Worm (Caenorhabditis elegans): ENCODE results near the gene cisd-3.2.

cisd-3.2 gene

DNA sequence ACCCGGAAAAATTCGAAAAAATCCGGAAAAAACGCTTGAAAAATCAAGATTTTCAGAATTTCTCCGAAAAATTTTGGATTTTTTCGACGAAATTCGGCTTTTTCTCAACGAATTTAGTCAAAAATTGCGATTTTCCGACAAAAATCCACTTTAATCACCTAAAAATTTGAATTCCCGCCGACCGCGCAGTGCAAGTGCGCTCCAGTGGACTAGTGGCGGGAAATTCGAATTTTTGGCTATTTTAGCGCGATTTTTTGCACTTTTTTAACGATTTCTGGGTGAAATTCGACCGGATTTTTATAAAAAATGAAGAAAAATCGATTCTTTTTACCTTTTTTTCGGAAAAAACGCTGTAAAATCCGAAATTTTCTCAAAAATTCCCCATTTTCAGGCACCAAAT lies 5.9 kb upstream of the cisd-3.2 start:
- peak; percentile 7 for TF ChIP-seq lin-15B (tag; optimal IDR thresholded peaks at IDR 0.05)
- TF ChIP-seq aly-2 (tag; optimal IDR thresholded peaks at IDR 0.05) = no peak

DNA sequence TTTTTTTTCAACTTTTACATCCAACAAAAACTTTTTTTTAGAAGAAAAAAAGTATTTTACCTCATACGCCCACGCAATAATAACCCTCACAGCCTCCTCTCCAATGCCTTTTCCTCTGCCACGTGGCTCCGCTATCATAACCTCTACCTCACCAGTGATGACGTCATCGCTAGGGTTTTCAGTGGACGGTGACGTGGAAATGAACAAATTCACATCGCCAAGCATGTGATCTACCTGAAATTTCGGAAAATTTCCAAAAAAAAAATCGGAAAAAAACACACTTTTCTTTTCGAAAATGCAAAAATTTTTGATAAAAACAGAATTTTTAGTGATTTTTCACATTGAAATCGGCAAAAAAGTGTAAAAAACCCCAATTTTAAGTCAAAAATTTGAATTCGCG lies 927 bp upstream of the cisd-3.2 start:
- TF ChIP-seq nhr-237 (tag; optimal IDR thresholded peaks at IDR 0.05) (no peak), zag-1 (tag; optimal IDR thresholded peaks at IDR 0.05) (no peak), daf-12 (tag; optimal IDR thresholded peaks at IDR 0.05) (no peak), ceh-9 (tag; optimal IDR thresholded peaks at IDR 0.05) (no peak), fkh-10 (GFP tag; optimal IDR thresholded peaks at IDR 0.05) (no peak), ztf-11 (tag; optimal IDR thresholded peaks at IDR 0.05) (no peak), ama-1 (optimal IDR thresholded peaks at IDR 0.05) (no peak), nhr-12 (tag; optimal IDR thresholded peaks at IDR 0.05) (no peak), snpc-4 (tag; optimal IDR thresholded peaks at IDR 0.05) (no peak), hmg-11 (tag; optimal IDR thresholded peaks at IDR 0.05) (no peak), ZK546.5 (tag; optimal IDR thresholded peaks at IDR 0.05) (no peak), fos-1 (tag; optimal IDR thresholded peaks at IDR 0.05) (no peak), mdl-1 (tag; optimal IDR thresholded peaks at IDR 0.05) (no peak)

DNA sequence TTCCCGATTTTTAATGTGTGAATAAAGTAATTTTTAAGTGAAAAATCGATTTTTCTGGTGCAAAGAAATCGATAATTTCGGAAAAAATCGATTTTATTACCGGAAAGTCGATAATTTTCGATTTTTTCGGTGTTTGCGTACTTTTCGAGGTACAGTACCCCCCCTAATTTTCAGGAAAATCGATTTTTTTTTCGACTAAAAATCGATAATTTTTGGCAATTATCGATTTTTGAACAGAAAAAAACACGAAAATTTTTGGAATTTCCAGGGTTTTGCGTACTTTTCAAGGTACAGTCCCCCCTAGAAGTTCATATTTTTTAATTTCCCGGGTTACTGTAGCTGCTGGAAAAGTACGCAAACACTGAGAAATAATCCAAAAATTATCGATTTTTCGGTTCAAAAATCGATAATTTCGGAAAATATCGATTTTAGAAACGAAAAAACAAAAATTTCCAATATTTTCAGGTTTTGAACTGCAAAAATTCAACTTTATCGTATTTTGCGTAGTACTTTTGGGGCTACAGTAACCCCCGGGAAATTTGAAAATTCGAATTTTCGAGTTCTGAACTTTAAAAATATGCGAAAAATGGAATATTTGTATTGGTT lies 3.2 kb downstream of the cisd-3.2 start:
- TF ChIP-seq ceh-28 (tag; optimal IDR thresholded peaks at IDR 0.05) = peak; percentile 90
- TF ChIP-seq elt-2 (tag; optimal IDR thresholded peaks at IDR 0.05) = no peak

DNA sequence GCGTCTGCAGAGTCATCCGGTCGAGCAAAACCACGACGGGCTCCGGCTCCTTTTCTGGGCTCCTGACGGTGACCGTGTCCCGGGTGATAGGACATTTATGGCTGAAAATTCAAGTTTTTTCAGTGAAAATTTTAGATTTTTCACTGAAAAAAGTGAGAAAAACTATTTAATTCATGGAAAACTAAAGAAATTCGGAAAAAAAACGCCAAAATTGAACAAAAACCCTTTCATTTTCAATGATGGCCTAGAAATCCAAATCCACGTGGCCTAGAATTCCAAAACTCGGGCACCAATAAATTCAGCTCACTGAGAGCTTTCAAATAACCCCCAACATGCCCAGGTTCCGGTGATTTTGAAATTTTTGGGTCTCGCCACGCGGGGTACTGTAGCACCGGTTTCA lies 14.1 kb downstream of the cisd-3.2 start, which contains the start of gene ddx-35:
TSS of gene ddx-35 (minus strand) at position 101 of the 400 bp plus-strand sequence.
- TF ChIP-seq eor-1 (tag; optimal IDR thresholded peaks at IDR 0.05) (no peak), pha-4 (tag; optimal IDR thresholded peaks at IDR 0.05) (no peak), ceh-28 (tag; optimal IDR thresholded peaks at IDR 0.05) (no peak)

DNA sequence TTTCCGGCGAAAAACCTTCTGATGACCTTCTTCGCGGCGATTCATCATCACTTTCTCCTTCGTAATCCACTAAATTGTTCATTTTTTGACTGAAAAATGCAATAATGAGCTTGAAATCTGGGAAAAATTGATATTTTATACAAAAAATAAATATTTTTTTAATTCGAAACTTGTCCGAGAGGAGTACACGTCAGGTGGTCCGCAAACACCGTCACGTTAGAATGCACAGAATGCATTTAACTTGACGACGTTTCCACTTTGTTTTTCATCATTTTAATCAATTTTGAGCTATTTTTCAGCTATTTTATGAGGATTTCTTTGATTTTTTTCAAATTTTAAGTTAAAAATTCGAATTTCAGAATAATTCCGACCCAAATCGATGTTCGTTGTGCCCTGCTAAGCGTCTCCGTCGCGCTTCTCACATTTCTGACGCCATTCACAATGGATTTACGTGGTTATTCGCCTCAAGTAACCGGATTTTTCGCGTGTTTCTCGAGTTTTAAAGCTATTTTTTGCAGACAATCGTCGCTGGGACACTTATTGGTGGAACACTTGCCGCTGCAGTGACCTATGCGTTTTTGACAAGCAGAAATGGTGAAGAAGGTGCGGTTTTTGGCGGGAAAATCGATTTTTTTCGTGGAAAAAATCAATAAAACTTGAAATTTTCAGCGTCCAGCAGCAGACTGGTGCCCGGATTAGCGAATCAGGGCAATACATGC lies 18.3 kb downstream of the cisd-3.2 start, which contains the start of the genes eelo-1 and Y67D2.2:
TSS of gene eelo-1 (minus strand) at position 89 of the 719 bp plus-strand sequence.
TSS of gene Y67D2.2 (plus strand) at position 360 of the 719 bp plus-strand sequence.
- no peak for TF ChIP-seq pqm-1 (tag; optimal IDR thresholded peaks at IDR 0.05)
- TF ChIP-seq fkh-10 (GFP tag; optimal IDR thresholded peaks at IDR 0.05) = no peak
- no peak for TF ChIP-seq skn-1 (tag; optimal IDR thresholded peaks at IDR 0.05)
- TF ChIP-seq jun-1 (tag; optimal IDR thresholded peaks at IDR 0.05) = no peak
- TF ChIP-seq nhr-76 (tag; optimal IDR thresholded peaks at IDR 0.05) = no peak
- TF ChIP-seq eor-1 (tag; optimal IDR thresholded peaks at IDR 0.05) = no peak
- TF ChIP-seq mml-1 (tag; optimal IDR thresholded peaks at IDR 0.05) = no peak
- TF ChIP-seq elt-2 (tag; optimal IDR thresholded peaks at IDR 0.05) = no peak
- peak; percentile 54 for TF ChIP-seq lin-15B (tag; optimal IDR thresholded peaks at IDR 0.05)
- no peak for TF ChIP-seq sea-2 (GFP tag; optimal IDR thresholded peaks at IDR 0.05)
- TF ChIP-seq nhr-23 (tag; optimal IDR thresholded peaks at IDR 0.05) = peak; percentile 39
- peak; percentile 74 for TF ChIP-seq pha-4 (tag; optimal IDR thresholded peaks at IDR 0.05)
- no peak for TF ChIP-seq mdl-1 (tag; optimal IDR thresholded peaks at IDR 0.05)
- TF ChIP-seq snpc-4 (tag; optimal IDR thresholded peaks at IDR 0.05) = no peak
- TF ChIP-seq tbx-2 (tag; optimal IDR thresholded peaks at IDR 0.05) = no peak
- TF ChIP-seq nfya-1 (tag; optimal IDR thresholded peaks at IDR 0.05; ENCODE audit: insufficient read depth) = peak; percentile 61
- TF ChIP-seq nhr-43 (tag; optimal IDR thresholded peaks at IDR 0.05; ENCODE audit: poor library complexity, severe bottlenecking) = no peak
- TF ChIP-seq egl-5 (tag; optimal IDR thresholded peaks at IDR 0.05) = peak; percentile 45
- no peak for TF ChIP-seq ama-1 (optimal IDR thresholded peaks at IDR 0.05)
- TF ChIP-seq fos-1 (tag; optimal IDR thresholded peaks at IDR 0.05) = no peak
- no peak for TF ChIP-seq elt-1 (tag; optimal IDR thresholded peaks at IDR 0.05)
- TF ChIP-seq hmg-11 (tag; optimal IDR thresholded peaks at IDR 0.05) = peak; percentile 49
- TF ChIP-seq ztf-11 (tag; optimal IDR thresholded peaks at IDR 0.05) = no peak

DNA sequence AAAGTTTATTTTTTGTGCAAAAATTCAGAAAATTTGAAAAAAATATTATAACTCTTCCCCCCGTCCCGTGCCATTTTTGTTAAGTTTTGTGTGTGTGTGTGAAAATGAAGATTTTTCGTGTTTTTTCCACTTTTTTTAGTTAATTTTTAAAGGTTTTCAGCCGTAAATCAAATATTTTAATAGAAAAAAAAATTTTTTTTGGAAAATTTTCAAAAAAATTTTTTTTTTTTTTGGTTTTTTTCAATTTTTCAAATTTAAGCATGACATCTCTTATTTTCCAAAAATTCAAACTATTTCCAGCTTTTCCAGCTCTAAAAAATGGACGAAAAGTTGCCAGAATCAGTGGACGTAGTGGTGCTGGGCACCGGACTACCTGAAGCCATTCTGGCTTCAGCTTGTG lies 29.7 kb downstream of the cisd-3.2 start, which contains the start of gene rep-1:
TSS of gene rep-1 (plus strand) at position 301 of the 400 bp plus-strand sequence.
- TF ChIP-seq jun-1 (tag; optimal IDR thresholded peaks at IDR 0.05) (no peak), mml-1 (tag; optimal IDR thresholded peaks at IDR 0.05) (no peak), nhr-76 (tag; optimal IDR thresholded peaks at IDR 0.05) (no peak), nhr-237 (tag; optimal IDR thresholded peaks at IDR 0.05) (no peak), elt-2 (tag; optimal IDR thresholded peaks at IDR 0.05) (no peak), nhr-28 (tag; optimal IDR thresholded peaks at IDR 0.05) (no peak), nhr-11 (tag; optimal IDR thresholded peaks at IDR 0.05) (no peak), nhr-25 (tag; optimal IDR thresholded peaks at IDR 0.05) (no peak), ceh-9 (tag; optimal IDR thresholded peaks at IDR 0.05) (no peak), elt-1 (tag; optimal IDR thresholded peaks at IDR 0.05) (no peak), unc-62 (GFP tag; optimal IDR thresholded peaks at IDR 0.05) (no peak), R02D3.7 (tag; optimal IDR thresholded peaks at IDR 0.05) (no peak), ceh-16 (tag; optimal IDR thresholded peaks at IDR 0.05) (no peak), nhr-23 (tag; optimal IDR thresholded peaks at IDR 0.05) (no peak), tbx-2 (tag; optimal IDR thresholded peaks at IDR 0.05) (no peak)
